Worm (Caenorhabditis elegans) whole organism, L3 larva: ENCODE results near the gene F35E8.7.

ENCODE experiments used
- ceh-82 ChIP-seq: fragments of 150-350 bp; optimal IDR thresholded peaks from 2 replicates; lab custom pipeline; 2014; ENCODE audit warnings: missing biosample characterization, missing genetic modification characterization
- lin-39 ChIP-seq: fragments of 150-350 bp; optimal IDR thresholded peaks from 2 replicates; lab custom pipeline; 2018; ENCODE audit warnings: missing biosample characterization, missing genetic modification reagents, missing genetic modification characterization
- nhr-25 ChIP-seq: sonication (generic microtip); optimal IDR thresholded peaks from 2 replicates; lab custom pipeline; 2017; ENCODE audit warnings: missing biosample characterization, missing genetic modification characterization
- nhr-76 ChIP-seq: fragments of 150-350 bp; sonication (generic microtip); optimal IDR thresholded peaks from 5 replicates; lab custom pipeline; 2014; ENCODE audit warnings: missing biosample characterization, missing genetic modification characterization
- tbx-2 ChIP-seq: sonication (generic microtip); optimal IDR thresholded peaks from 2 replicates; lab custom pipeline; 2016; ENCODE audit warnings: mild to moderate bottlenecking, missing genetic modification characterization, missing compliant biosample characterization

ce11 chrV:15891761-15892160 lies 22.1 kb upstream of the F35E8.7 start, which contains the start of gene T06C12.12:
- TF ChIP-seq lin-39 (no peak), tbx-2 (tag; lab: Kevin White, UChicago) (no peak), nhr-76 (tag; lab: Kevin White, UChicago) (no peak), ceh-82 (tag; lab: Kevin White, UChicago) (no peak), nhr-25 (tag; lab: Kevin White, UChicago) (no peak)
